Fruit fly (Drosophila melanogaster): ENCODE results near the gene CG45079.

DNA sequence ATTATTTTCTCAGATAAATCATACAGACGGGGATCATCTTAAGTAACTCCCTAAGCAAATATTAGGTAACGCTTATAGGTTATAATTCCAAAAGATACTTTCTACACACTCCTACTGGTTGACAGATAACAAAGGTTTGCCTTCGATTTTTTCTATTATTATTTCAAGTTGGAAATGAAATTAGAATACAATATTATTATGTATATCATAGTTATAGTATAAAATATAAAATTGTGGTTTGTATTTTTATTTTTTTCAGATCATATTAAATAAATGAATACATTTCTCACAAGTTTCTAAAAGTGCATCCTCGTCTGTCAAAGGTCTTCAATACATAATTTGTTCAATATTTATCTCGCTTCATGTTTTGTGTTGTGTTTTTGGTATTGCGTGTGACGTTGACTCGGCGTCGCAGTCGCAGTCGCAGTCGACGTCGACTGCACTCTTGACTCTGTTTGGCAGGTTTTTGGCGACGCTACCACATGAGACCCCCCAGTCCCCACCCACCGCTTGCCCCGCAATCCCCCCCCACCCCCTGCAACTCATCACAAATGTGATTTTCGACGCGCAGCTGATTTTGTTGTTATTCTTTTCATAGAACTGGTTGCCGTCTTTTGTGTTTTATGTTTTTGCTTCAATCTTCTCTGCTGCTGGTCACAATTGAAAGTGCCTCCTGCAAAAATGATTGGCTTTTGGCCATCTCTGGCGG, 1.3 kb upstream of the CG45079 start:
- TF ChIP-seq CTCF (optimal IDR thresholded peaks at IDR 0.05): no peak
- TF ChIP-seq CG8478 (optimal IDR thresholded peaks at IDR 0.05): no peak

Measured in S2 (cell line).